Worm (Caenorhabditis elegans) whole organism, L1 larva: ENCODE measurements around the gene zyx-1.

Experiments used
- C16A3.4 ChIP-seq: fragments of 150-350 bp; optimal IDR thresholded peaks from 2 replicates; lab custom pipeline; 2014; ENCODE audit warnings: missing biosample characterization, missing genetic modification characterization
- F16B12.6 ChIP-seq: fragments of 150-350 bp; optimal IDR thresholded peaks from 2 replicates; lab custom pipeline; 2014; ENCODE audit warnings: missing biosample characterization, missing genetic modification characterization
- alr-1 ChIP-seq: fragments of 200-800 bp; sonication (Bioruptor generic); optimal IDR thresholded peaks from 2 replicates; lab custom pipeline; 2018; ENCODE audit warnings: borderline replicate concordance, mild to moderate bottlenecking, missing genetic modification characterization, missing compliant biosample characterization
- aly-2 ChIP-seq: fragments of 150-350 bp; optimal IDR thresholded peaks from 2 replicates; lab custom pipeline; 2014; ENCODE audit warnings: missing biosample characterization, missing genetic modification characterization
- ama-1 ChIP-seq: fragments of 150-350 bp; optimal IDR thresholded peaks from 2 replicates; lab custom pipeline; 2014
- blmp-1 ChIP-seq: fragments of 150-350 bp; optimal IDR thresholded peaks from 2 replicates; lab custom pipeline; 2014; ENCODE audit warnings: missing biosample characterization, missing genetic modification characterization
- ceh-82 ChIP-seq, 3 experiments: fragments of 150-350 bp in 1 of 3; sonication (generic microtip) in 2 of 3; optimal IDR thresholded peaks; 2 replicates each; lab custom pipeline; 2014 to 2017; ENCODE audit warnings: missing biosample characterization in 3 of 3, missing genetic modification characterization in 3 of 3
- ceh-88 ChIP-seq: fragments of 200-800 bp; sonication (Bioruptor generic); IDR thresholded peaks from 2 replicates; pipeline ENCODE4 v1.3.6; 2022; ENCODE audit warnings: missing genetic modification characterization, missing compliant biosample characterization
- dsc-1 ChIP-seq: sonication (generic microtip); optimal IDR thresholded peaks from 2 replicates; lab custom pipeline; 2016; ENCODE audit warnings: mild to moderate bottlenecking, missing genetic modification characterization, missing compliant biosample characterization
- efl-1 ChIP-seq, 4 experiments: fragments of 150-350 bp; optimal IDR thresholded peaks in 3 of 4; peaks in 1 of 4; 1 replicate in 1 of 4; 2 replicates in 3 of 4; lab custom pipeline; 2014; ENCODE audit warnings: missing biosample characterization in 2 of 4, missing genetic modification characterization in 2 of 4, missing genetic modification reagents in 2 of 4
- egl-27 ChIP-seq, 2 experiments: fragments of 150-350 bp in 1 of 2; sonication (generic microtip); optimal IDR thresholded peaks; 3 replicates each; lab custom pipeline; 2017 to 2018; ENCODE audit warnings: missing biosample characterization in 2 of 2, missing genetic modification characterization in 2 of 2, missing genetic modification reagents in 2 of 2
- elt-2 ChIP-seq: sonication (generic microtip); optimal IDR thresholded peaks from 2 replicates; lab custom pipeline; 2016; ENCODE audit warnings: missing genetic modification characterization, mild to moderate bottlenecking, inconsistent platforms, missing compliant biosample characterization, missing genetic modification reagents
- fkh-4 ChIP-seq: sonication (generic microtip); optimal IDR thresholded peaks from 2 replicates; lab custom pipeline; 2016; ENCODE audit warnings: missing compliant biosample characterization, missing genetic modification characterization, borderline replicate concordance
- fkh-8 ChIP-seq: sonication (generic microtip); optimal IDR thresholded peaks from 2 replicates; lab custom pipeline; 2016; ENCODE audit warnings: mild to moderate bottlenecking, missing genetic modification characterization, missing compliant biosample characterization
- hlh-4 ChIP-seq: sonication (generic microtip); optimal IDR thresholded peaks from 2 replicates; lab custom pipeline; 2016; ENCODE audit warnings: mild to moderate bottlenecking, missing genetic modification characterization, missing compliant biosample characterization
- isw-1 ChIP-seq: fragments of 200-800 bp; sonication (Bioruptor generic); IDR thresholded peaks from 2 replicates; pipeline ENCODE4 v1.3.6; 2022; ENCODE audit warnings: missing genetic modification characterization, missing compliant biosample characterization
- lin-13 ChIP-seq: fragments of 150-350 bp; optimal IDR thresholded peaks from 2 replicates; lab custom pipeline; 2014; ENCODE audit warnings: missing biosample characterization, missing genetic modification reagents, missing genetic modification characterization
- lin-14 ChIP-seq: fragments of 200-800 bp; sonication (Bioruptor generic); optimal IDR thresholded peaks from 2 replicates; lab custom pipeline; 2018; ENCODE audit warnings: mild to moderate bottlenecking, missing genetic modification characterization, moderate library complexity, missing compliant biosample characterization
- lin-15B ChIP-seq: fragments of 150-350 bp; sonication (generic microtip); optimal IDR thresholded peaks from 3 replicates; lab custom pipeline; 2014; ENCODE audit warnings: missing biosample characterization, missing genetic modification characterization
- lin-35 ChIP-seq, 2 experiments: fragments of 150-350 bp; optimal IDR thresholded peaks; 2 replicates each; lab custom pipeline; 2014; ENCODE audit warnings: missing biosample characterization in 2 of 2, missing genetic modification characterization in 2 of 2, missing genetic modification reagents in 2 of 2
- lin-39 ChIP-seq: fragments of 150-350 bp; optimal IDR thresholded peaks from 2 replicates; lab custom pipeline; 2014; ENCODE audit warnings: missing biosample characterization, missing genetic modification reagents, missing genetic modification characterization
- lir-3 ChIP-seq: sonication (generic microtip); optimal IDR thresholded peaks from 2 replicates; lab custom pipeline; 2016; ENCODE audit warnings: mild to moderate bottlenecking, missing genetic modification characterization, moderate library complexity, missing compliant biosample characterization; ENCODE audit not compliant: poor library complexity
- mep-1 ChIP-seq: fragments of 150-350 bp; optimal IDR thresholded peaks from 2 replicates; lab custom pipeline; 2014; ENCODE audit warnings: missing biosample characterization, missing genetic modification characterization
- nhr-11 ChIP-seq: fragments of 150-350 bp; optimal IDR thresholded peaks from 2 replicates; lab custom pipeline; 2014; ENCODE audit warnings: missing biosample characterization, missing genetic modification characterization
- nhr-12 ChIP-seq: sonication (generic microtip); optimal IDR thresholded peaks from 2 replicates; lab custom pipeline; 2017; ENCODE audit warnings: missing biosample characterization, missing genetic modification characterization
- nhr-19 ChIP-seq: fragments of 200-800 bp; sonication (Bioruptor generic); conservative IDR thresholded peaks from 2 replicates; pipeline ENCODE4 v1.3.6; 2022; ENCODE audit warnings: missing genetic modification characterization, missing compliant biosample characterization
- nhr-47 ChIP-seq: sonication (generic microtip); optimal IDR thresholded peaks from 2 replicates; lab custom pipeline; 2016; ENCODE audit warnings: mild to moderate bottlenecking, missing genetic modification characterization, moderate library complexity, missing compliant biosample characterization
- nhr-71 ChIP-seq: sonication (generic microtip); optimal IDR thresholded peaks from 2 replicates; lab custom pipeline; 2016; ENCODE audit warnings: mild to moderate bottlenecking, missing genetic modification characterization, moderate library complexity, missing compliant biosample characterization
- nhr-85 ChIP-seq: sonication (generic microtip); peaks from one replicate; lab custom pipeline; 2016; ENCODE audit warnings: missing genetic modification characterization, inconsistent platforms, missing compliant biosample characterization
- pag-3 ChIP-seq: sonication (generic microtip); optimal IDR thresholded peaks from 2 replicates; lab custom pipeline; 2017; ENCODE audit warnings: missing genetic modification characterization, mild to moderate bottlenecking, missing compliant biosample characterization, antibody characterized with exemption, borderline replicate concordance; ENCODE audit not compliant: insufficient read depth
- pax-3 ChIP-seq: fragments of 200-800 bp; sonication (Bioruptor generic); optimal IDR thresholded peaks from 2 replicates; lab custom pipeline; 2018; ENCODE audit warnings: mild to moderate bottlenecking, missing genetic modification characterization, moderate library complexity, missing compliant biosample characterization
- rnt-1 ChIP-seq: sonication (generic microtip); optimal IDR thresholded peaks from 2 replicates; lab custom pipeline; 2016; ENCODE audit warnings: mild to moderate bottlenecking, missing genetic modification characterization, moderate library complexity, missing compliant biosample characterization
- skn-1 ChIP-seq: fragments of 150-350 bp; optimal IDR thresholded peaks from 2 replicates; lab custom pipeline; 2014; ENCODE audit warnings: missing biosample characterization, missing genetic modification characterization
- snu-23 ChIP-seq: sonication (generic microtip); optimal IDR thresholded peaks from 2 replicates; lab custom pipeline; 2016; ENCODE audit warnings: missing genetic modification characterization, missing compliant biosample characterization
- sptf-1 ChIP-seq: fragments of 150-350 bp; optimal IDR thresholded peaks from 2 replicates; lab custom pipeline; 2014; ENCODE audit warnings: missing biosample characterization, missing genetic modification characterization
- swsn-7 ChIP-seq: sonication (generic microtip); optimal IDR thresholded peaks from 2 replicates; lab custom pipeline; 2016; ENCODE audit warnings: missing genetic modification characterization, missing compliant biosample characterization
- tbx-2 ChIP-seq: sonication (generic microtip); optimal IDR thresholded peaks from 2 replicates; lab custom pipeline; 2016; ENCODE audit warnings: missing genetic modification characterization, missing compliant biosample characterization
- unc-30 ChIP-seq: sonication (generic microtip); optimal IDR thresholded peaks from 2 replicates; lab custom pipeline; 2017; ENCODE audit warnings: missing biosample characterization, missing genetic modification characterization
- unc-86 ChIP-seq: sonication (generic microtip); optimal IDR thresholded peaks from 2 replicates; lab custom pipeline; 2016; ENCODE audit warnings: missing genetic modification characterization, missing compliant biosample characterization
- unc-98 ChIP-seq: fragments of 200-800 bp; sonication (Bioruptor generic); IDR thresholded peaks from 2 replicates; pipeline ENCODE4 v1.3.6; 2022; ENCODE audit warnings: missing genetic modification characterization, missing compliant biosample characterization
- zag-1 ChIP-seq: fragments of 150-350 bp; optimal IDR thresholded peaks from 2 replicates; lab custom pipeline; 2014; ENCODE audit warnings: missing biosample characterization, missing genetic modification characterization

Gene zyx-1

DNA sequence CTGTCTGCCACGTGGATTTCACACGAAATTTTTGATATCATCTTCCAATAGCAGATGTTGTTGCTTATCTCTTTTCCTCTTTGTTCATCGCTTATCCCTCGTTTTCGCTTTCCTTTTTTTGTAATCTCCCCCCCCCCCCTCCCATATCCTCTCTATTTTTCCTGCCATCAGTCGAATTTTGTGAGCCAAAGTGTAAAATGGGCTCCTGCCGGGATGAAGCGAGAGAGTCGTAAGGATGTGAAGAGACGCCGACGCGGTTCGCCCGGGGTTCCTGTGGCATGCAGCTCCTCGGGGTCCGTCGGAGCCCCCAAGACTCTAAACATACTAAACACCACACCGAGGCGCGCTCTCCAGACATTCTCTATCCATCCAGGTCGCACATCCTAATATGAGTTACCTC, at the start of gene zyx-1:
TSS of gene zyx-1 (plus strand) at position 331 of the 400 bp plus-strand sequence.
- TF ChIP-seq efl-1 (optimal IDR thresholded peaks at IDR 0.05; lab: Kevin White, UChicago), result no peak
- peak in 1 of 2 experiments; percentile 64 for TF ChIP-seq efl-1 (GFP tag; optimal IDR thresholded peaks at IDR 0.05 in 1 of 2; lab: Kevin White, UChicago)
- peak; percentile 37 for TF ChIP-seq rnt-1 (tag; lab: Kevin White, UChicago)
- no peak for TF ChIP-seq nhr-11
- TF ChIP-seq lin-14 (GFP tag; lab: Kevin White, UChicago), result peak; percentile 65
- peak; percentile 79 for TF ChIP-seq pag-3 (tag; lab: Kevin White, UChicago)
- no peak for TF ChIP-seq fkh-4 (tag; lab: Kevin White, UChicago)
- TF ChIP-seq nhr-12 (tag; lab: Kevin White, UChicago), result no peak

DNA sequence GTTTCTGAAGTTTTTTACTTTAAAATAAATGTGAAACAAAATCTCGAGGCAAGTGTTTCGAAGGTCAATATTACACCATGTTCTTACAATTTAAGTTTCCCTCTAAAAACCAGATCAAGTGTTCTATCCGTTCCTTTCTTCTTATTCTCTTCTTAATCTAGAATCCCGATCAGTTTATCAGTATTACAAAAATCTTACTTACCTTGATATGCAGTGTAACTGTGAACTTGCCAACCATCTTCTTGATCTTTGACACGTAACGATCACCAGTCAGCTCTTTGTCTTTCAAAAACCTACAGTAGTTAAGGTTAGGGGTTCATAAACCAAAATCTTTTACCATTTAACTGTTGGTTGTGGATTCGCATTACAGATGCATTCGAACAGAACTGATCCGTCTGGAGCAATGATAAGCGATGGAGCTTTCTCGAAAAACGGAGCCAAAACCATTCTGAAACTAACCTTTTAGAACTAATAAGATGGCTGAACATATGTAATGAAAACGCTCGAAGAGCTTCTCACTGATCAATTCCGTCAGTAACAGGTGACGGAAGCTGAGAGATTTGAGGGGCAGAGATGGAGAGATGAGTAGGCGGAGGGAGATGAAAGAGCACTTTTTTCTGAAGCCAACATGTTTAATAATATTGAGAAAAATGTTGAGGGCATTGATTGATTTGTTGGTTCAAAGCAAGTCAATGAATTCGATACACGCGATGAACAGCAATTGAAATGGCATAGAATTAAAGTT, 48.8 kb upstream of the zyx-1 start, which contains the start of gene oig-2:
TSS of gene oig-2 (minus strand) at position 448 of the 745 bp plus-strand sequence.
- TF ChIP-seq efl-1 (optimal IDR thresholded peaks at IDR 0.05; lab: Kevin White, UChicago) (no peak), efl-1 (GFP tag; optimal IDR thresholded peaks at IDR 0.05 in 1 of 2; lab: Kevin White, UChicago) (peak in 1 of 2 experiments; percentile 55), rnt-1 (tag; lab: Kevin White, UChicago) (peak; percentile 49), nhr-19 (peak; percentile 35), lin-14 (GFP tag; lab: Kevin White, UChicago) (peak; percentile 30), nhr-71 (tag; lab: Kevin White, UChicago) (peak; percentile 0), skn-1 (tag; lab: Kevin White, UChicago) (no peak), elt-2 (tag; lab: Kevin White, UChicago) (no peak)

DNA sequence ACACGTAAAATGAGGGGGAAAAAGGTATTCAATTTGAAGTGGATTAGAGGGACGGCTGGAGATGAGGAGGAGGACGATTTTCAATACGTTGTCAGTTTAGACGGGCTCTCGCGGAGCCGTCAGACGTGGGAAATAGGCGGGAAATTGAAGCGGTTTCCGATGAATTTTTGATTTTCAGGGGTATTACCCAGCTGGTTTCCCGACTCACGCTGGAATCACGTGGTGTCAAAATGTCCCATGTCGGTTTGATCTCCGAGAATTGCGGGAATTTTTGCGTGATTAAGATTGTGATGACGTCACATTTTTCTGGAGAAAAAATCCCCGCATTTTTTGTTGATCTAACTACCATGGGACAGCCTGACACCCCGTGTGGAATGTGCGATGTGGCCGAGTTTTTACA, 44.0 kb upstream of the zyx-1 start:
- TF ChIP-seq lin-14 (GFP tag; lab: Kevin White, UChicago), result peak; percentile 32
- peak in 1 of 2 experiments; percentile 14 for TF ChIP-seq lin-35 (GFP tag; optimal IDR thresholded peaks at IDR 0.05; lab: Kevin White, UChicago)
- peak; percentile 5 for TF ChIP-seq unc-86 (tag; lab: Kevin White, UChicago)
- no peak for TF ChIP-seq lin-13
- peak in 1 of 2 experiments; percentile 5 for TF ChIP-seq efl-1 (optimal IDR thresholded peaks at IDR 0.05; lab: Kevin White, UChicago)
- TF ChIP-seq efl-1 (GFP tag; optimal IDR thresholded peaks at IDR 0.05 in 1 of 2; lab: Kevin White, UChicago), result no peak
- TF ChIP-seq pax-3, result peak; percentile 38
- peak; percentile 10 for TF ChIP-seq snu-23
- peak; percentile 43 for TF ChIP-seq nhr-71 (tag; lab: Kevin White, UChicago)
- TF ChIP-seq lin-39 (tag; lab: Kevin White, UChicago), result no peak
- no peak for TF ChIP-seq alr-1 (tag; lab: Kevin White, UChicago)
- no peak for TF ChIP-seq unc-30 (tag; lab: Kevin White, UChicago)
- TF ChIP-seq fkh-8, result peak; percentile 78
- no peak for TF ChIP-seq hlh-4 (tag; lab: Kevin White, UChicago)
- peak; percentile 33 for TF ChIP-seq nhr-47 (tag; lab: Kevin White, UChicago)
- TF ChIP-seq dsc-1 (tag; lab: Kevin White, UChicago), result peak; percentile 68

- TF ChIP-seq isw-1 (no peak), ama-1 (lab: Kevin White, UChicago) (peak; percentile 23), swsn-7 (peak; percentile 1), nhr-12 (tag; lab: Kevin White, UChicago) (no peak), C16A3.4 (tag; lab: Kevin White, UChicago) (no peak), ceh-88 (GFP tag; lab: Robert Waterston, UW) (no peak), lin-15B (tag; lab: Kevin White, UChicago) (no peak), aly-2 (tag; lab: Kevin White, UChicago) (peak; percentile 64), rnt-1 (tag; lab: Kevin White, UChicago) (no peak), mep-1 (tag; lab: Kevin White, UChicago) (no peak), nhr-85 (tag; lab: Kevin White, UChicago) (peak; percentile 75), sptf-1 (tag; lab: Kevin White, UChicago) (no peak), ceh-82 (tag; optimal IDR thresholded peaks at IDR 0.05; lab: Kevin White, UChicago) (peak in 1 of 3 experiments; percentile 4), nhr-71 (tag; lab: Kevin White, UChicago) (peak; percentile 32), egl-27 (tag; optimal IDR thresholded peaks at IDR 0.05; lab: Kevin White, UChicago) (no peak), tbx-2 (no peak), unc-98 (GFP tag; lab: Robert Waterston, UW) (no peak), efl-1 (optimal IDR thresholded peaks at IDR 0.05; lab: Kevin White, UChicago) (no peak), efl-1 (GFP tag; optimal IDR thresholded peaks at IDR 0.05 in 1 of 2; lab: Kevin White, UChicago) (no peak), snu-23 (peak; percentile 45), blmp-1 (tag; lab: Kevin White, UChicago) (peak; percentile 2), hlh-4 (tag; lab: Kevin White, UChicago) (no peak), fkh-4 (tag; lab: Kevin White, UChicago) (no peak), lin-39 (tag; lab: Kevin White, UChicago) (no peak), lin-14 (GFP tag; lab: Kevin White, UChicago) (peak; percentile 10), F16B12.6 (tag; lab: Kevin White, UChicago) (no peak), zag-1 (tag; lab: Kevin White, UChicago) (no peak), lir-3 (no peak)
Measured at ce11 chrII:13013966-13014365, 42.7 kb upstream of the zyx-1 start, which contains the start of gene F18A11.5. F18A11.5 (minus strand) TSS chrII:13014286.
